Fruit fly (Drosophila melanogaster) whole organism, embryonic: Measurements from ENCODE around the gene Ltn1.
A peak's percentile ranks its signal among the peaks of the same experiment; 100 is the strongest.

Experiments used
- B-H1 ChIP-seq: fragments of 200-800 bp; sonication (Bioruptor generic); IDR thresholded peaks from 3 replicates; pipeline ENCODE4 v1.3.6; 2022; ENCODE audit warnings: missing biosample characterization, missing genetic modification characterization
- Bteb2 ChIP-seq: fragments of 200-800 bp; sonication (Bioruptor generic); optimal IDR thresholded peaks from 2 replicates; lab custom pipeline; 2016; ENCODE audit warnings: missing biosample characterization, missing genetic modification characterization
- C15 ChIP-seq: fragments of 200-800 bp; sonication (Bioruptor generic); IDR thresholded peaks from 3 replicates; pipeline ENCODE4 v1.3.6; 2022; ENCODE audit warnings: missing biosample characterization, missing genetic modification characterization
- CG11247 ChIP-seq: fragments of 200-800 bp; sonication (Bioruptor generic); IDR thresholded peaks from 2 replicates; pipeline ENCODE4 v1.3.6; 2022; ENCODE audit warnings: missing biosample characterization, missing genetic modification characterization
- CG12104 ChIP-seq: fragments of 200-800 bp; sonication (Bioruptor generic); optimal IDR thresholded peaks from 3 replicates; lab custom pipeline; 2016; ENCODE audit warnings: missing biosample characterization, missing genetic modification characterization
- CG13775 ChIP-seq: fragments of 200-800 bp; sonication (Bioruptor generic); optimal IDR thresholded peaks from 3 replicates; lab custom pipeline; 2017; ENCODE audit warnings: missing biosample characterization, mild to moderate bottlenecking, missing genetic modification characterization
- CG1603 ChIP-seq: fragments of 200-800 bp; sonication (Bioruptor generic); optimal IDR thresholded peaks from 2 replicates; lab custom pipeline; 2019; ENCODE audit warnings: missing biosample characterization, mild to moderate bottlenecking, missing genetic modification characterization, moderate library complexity
- CG1647 ChIP-seq: fragments of 200-800 bp; sonication (Bioruptor generic); optimal IDR thresholded peaks from 3 replicates; lab custom pipeline; 2016; ENCODE audit warnings: missing biosample characterization, missing genetic modification characterization
- CG17186 ChIP-seq: fragments of 200-800 bp; sonication (Bioruptor generic); optimal IDR thresholded peaks from 3 replicates; lab custom pipeline; 2017; ENCODE audit warnings: missing biosample characterization, missing genetic modification reagents, missing genetic modification characterization
- CG2129 ChIP-seq: fragments of 200-800 bp; sonication (Bioruptor generic); IDR thresholded peaks from 2 replicates; pipeline ENCODE4 v1.3.6; 2022; ENCODE audit warnings: missing biosample characterization, missing genetic modification characterization; ENCODE audit not compliant: partially characterized antibody
- CG33557 ChIP-seq: fragments of 200-800 bp; sonication (Bioruptor generic); optimal IDR thresholded peaks from 2 replicates; lab custom pipeline; 2019; ENCODE audit warnings: missing biosample characterization, mild to moderate bottlenecking, missing genetic modification characterization, moderate library complexity
- CG3726 ChIP-seq: fragments of 200-800 bp; sonication (Bioruptor generic); IDR thresholded peaks from 3 replicates; pipeline ENCODE4, ENCODE4 v1.3.6; 2022; ENCODE audit warnings: missing biosample characterization, missing genetic modification characterization
- CG3847 ChIP-seq: fragments of 200-800 bp; sonication (Bioruptor generic); IDR thresholded peaks from 2 replicates; pipeline ENCODE4 v1.3.6; 2022; ENCODE audit warnings: missing biosample characterization, missing genetic modification characterization
- CG4424 ChIP-seq: fragments of 200-800 bp; sonication (Bioruptor generic); optimal IDR thresholded peaks from 3 replicates; lab custom pipeline; 2016; ENCODE audit warnings: missing biosample characterization, missing genetic modification characterization
- CG4707 ChIP-seq: fragments of 200-800 bp; sonication (Bioruptor generic); optimal IDR thresholded peaks from 2 replicates; lab custom pipeline; 2018; ENCODE audit warnings: missing biosample characterization, mild to moderate bottlenecking, missing genetic modification characterization, moderate library complexity
- CG6175 ChIP-seq: fragments of 200-800 bp; sonication (Bioruptor generic); IDR thresholded peaks from 3 replicates; pipeline ENCODE4 v1.3.6; 2022; ENCODE audit warnings: missing biosample characterization, missing genetic modification characterization
- CG6654 ChIP-seq: fragments of 200-800 bp; sonication (Bioruptor generic); optimal IDR thresholded peaks from 2 replicates; lab custom pipeline; 2017; ENCODE audit warnings: missing biosample characterization, mild to moderate bottlenecking, missing genetic modification characterization
- CG9437 ChIP-seq: fragments of 200-800 bp; sonication (Bioruptor generic); optimal IDR thresholded peaks from 2 replicates; lab custom pipeline; 2018; ENCODE audit warnings: missing biosample characterization, mild to moderate bottlenecking, missing genetic modification characterization
- Camta ChIP-seq: fragments of 200-800 bp; sonication (Bioruptor generic); optimal IDR thresholded peaks from 2 replicates; lab custom pipeline; 2016; ENCODE audit warnings: missing biosample characterization, missing genetic modification characterization
- Chrac-16 ChIP-seq: fragments of 200-800 bp; sonication (Bioruptor generic); optimal IDR thresholded peaks from 3 replicates; lab custom pipeline; 2016; ENCODE audit warnings: missing biosample characterization, missing genetic modification characterization
- Deaf1 ChIP-seq: fragments of 200-800 bp; optimal IDR thresholded peaks from 3 replicates; lab custom pipeline; 2019; ENCODE audit warnings: missing biosample characterization, mild to moderate bottlenecking, missing genetic modification characterization, moderate library complexity
- Dp ChIP-seq: fragments of 200-800 bp; sonication (Bioruptor generic); optimal IDR thresholded peaks from 2 replicates; lab custom pipeline; 2018; ENCODE audit warnings: missing biosample characterization, mild to moderate bottlenecking, missing genetic modification characterization, moderate library complexity
- E2f1 ChIP-seq: fragments of 200-800 bp; sonication (Bioruptor generic); IDR thresholded peaks from 2 replicates; pipeline ENCODE4 v1.3.6; 2022; ENCODE audit warnings: missing biosample characterization, missing genetic modification characterization
- Elba2 ChIP-seq: fragments of 200-800 bp; sonication (Bioruptor generic); optimal IDR thresholded peaks from 3 replicates; lab custom pipeline; 2016; ENCODE audit warnings: missing biosample characterization, missing genetic modification characterization
- Fer1 ChIP-seq: fragments of 200-800 bp; sonication (Bioruptor generic); optimal IDR thresholded peaks from 2 replicates; lab custom pipeline; 2017; ENCODE audit warnings: missing biosample characterization, mild to moderate bottlenecking, missing genetic modification characterization
- H15 ChIP-seq: fragments of 200-800 bp; sonication (Bioruptor generic); IDR thresholded peaks from 3 replicates; pipeline ENCODE4 v1.3.6; 2022; ENCODE audit warnings: missing biosample characterization, missing genetic modification characterization
- Hmx ChIP-seq: fragments of 200-800 bp; sonication (Bioruptor generic); optimal IDR thresholded peaks from 2 replicates; lab custom pipeline; 2016; ENCODE audit warnings: missing biosample characterization, missing genetic modification characterization
- Meics ChIP-seq: fragments of 200-800 bp; sonication (Bioruptor generic); optimal IDR thresholded peaks from 2 replicates; lab custom pipeline; 2017; ENCODE audit warnings: missing biosample characterization, mild to moderate bottlenecking, missing genetic modification characterization
- Oaz ChIP-seq: fragments of 200-800 bp; sonication (Bioruptor generic); IDR thresholded peaks from 2 replicates; pipeline ENCODE4 v1.3.6; 2022; ENCODE audit warnings: missing biosample characterization, missing genetic modification characterization
- Oli ChIP-seq: fragments of 200-800 bp; sonication (Bioruptor generic); optimal IDR thresholded peaks from 2 replicates; lab custom pipeline; 2018; ENCODE audit warnings: missing biosample characterization, mild to moderate bottlenecking, missing genetic modification characterization, moderate library complexity
- Rx ChIP-seq: fragments of 200-800 bp; sonication (Bioruptor generic); IDR thresholded peaks from 2 replicates; pipeline ENCODE4 v1.3.6; 2022; ENCODE audit warnings: missing biosample characterization, missing genetic modification characterization
- Ssrp ChIP-seq: fragments of 200-800 bp; sonication (Bioruptor generic); optimal IDR thresholded peaks from 2 replicates; lab custom pipeline; 2018; ENCODE audit warnings: missing biosample characterization, mild to moderate bottlenecking, missing genetic modification characterization, moderate library complexity
- Trl ChIP-seq, 3 experiments: fragments of >200 bp in 2 of 3; fragments of 200-800 bp in 1 of 3; sonication (Bioruptor generic) in 1 of 3; optimal IDR thresholded peaks; 2 replicates in 1 of 3; 3 replicates in 2 of 3; lab custom pipeline; 2016 to 2017; ENCODE audit warnings: missing biosample characterization in 1 of 3, missing genetic modification characterization in 1 of 3
- ac ChIP-seq: fragments of 200-800 bp; sonication (Bioruptor generic); optimal IDR thresholded peaks from 3 replicates; lab custom pipeline; 2017; ENCODE audit warnings: missing biosample characterization, mild to moderate bottlenecking, missing genetic modification characterization
- amos ChIP-seq: fragments of 200-800 bp; sonication (Bioruptor generic); IDR thresholded peaks from 2 replicates; pipeline ENCODE4 v1.3.6; 2022; ENCODE audit warnings: missing biosample characterization, missing genetic modification characterization; ENCODE audit not compliant: partially characterized antibody
- cad ChIP-seq: fragments of >200 bp; optimal IDR thresholded peaks from 2 replicates; lab custom pipeline; 2017; ENCODE audit warnings: missing biosample characterization, missing genetic modification characterization
- dati ChIP-seq: fragments of 200-800 bp; sonication (Bioruptor generic); IDR thresholded peaks from 2 replicates; pipeline ENCODE4 v1.3.6; 2022; ENCODE audit warnings: missing biosample characterization, missing genetic modification characterization
- fd102C ChIP-seq: fragments of 200-800 bp; sonication (Bioruptor generic); optimal IDR thresholded peaks from 2 replicates; lab custom pipeline; 2018; ENCODE audit warnings: missing biosample characterization, mild to moderate bottlenecking, missing genetic modification characterization, moderate library complexity
- ftz-f1 ChIP-seq: fragments of 200-800 bp; sonication (Bioruptor generic); optimal IDR thresholded peaks from 2 replicates; lab custom pipeline; 2016; ENCODE audit warnings: missing biosample characterization, missing genetic modification characterization
- gem ChIP-seq: fragments of 200-800 bp; sonication (Bioruptor generic); optimal IDR thresholded peaks from 2 replicates; lab custom pipeline; 2019; ENCODE audit warnings: missing biosample characterization, mild to moderate bottlenecking, missing genetic modification characterization, moderate library complexity
- nerfin-1 ChIP-seq: fragments of 200-800 bp; sonication (Bioruptor generic); optimal IDR thresholded peaks from 3 replicates; lab custom pipeline; 2019; ENCODE audit warnings: missing biosample characterization, mild to moderate bottlenecking, missing genetic modification characterization, moderate library complexity
- nom ChIP-seq: fragments of 200-800 bp; sonication (Bioruptor generic); optimal IDR thresholded peaks from 2 replicates; lab custom pipeline; 2017; ENCODE audit warnings: missing biosample characterization, missing genetic modification characterization, mild to moderate bottlenecking, moderate library complexity, missing genetic modification reagents
- pros ChIP-seq: fragments of 200-800 bp; sonication (Bioruptor generic); optimal IDR thresholded peaks from 3 replicates; lab custom pipeline; 2019; ENCODE audit warnings: missing biosample characterization, mild to moderate bottlenecking, missing genetic modification characterization, moderate library complexity
- pzg ChIP-seq: fragments of 200-800 bp; sonication (Bioruptor generic); optimal IDR thresholded peaks from 3 replicates; lab custom pipeline; 2018; ENCODE audit warnings: missing biosample characterization, mild to moderate bottlenecking, missing genetic modification characterization, moderate library complexity
- sens ChIP-seq: fragments of 200-800 bp; sonication (Bioruptor generic); peaks from one replicate; lab custom pipeline; 2016; ENCODE audit warnings: missing biosample characterization, missing genetic modification characterization
- sima ChIP-seq: fragments of 200-800 bp; sonication (Bioruptor generic); optimal IDR thresholded peaks from 2 replicates; lab custom pipeline; 2016; ENCODE audit warnings: missing biosample characterization, missing genetic modification characterization
- sna ChIP-seq: fragments of 200-800 bp; sonication (Bioruptor generic); IDR thresholded peaks from 2 replicates; pipeline ENCODE4 v1.3.6; 2022; ENCODE audit warnings: missing biosample characterization, missing genetic modification characterization; ENCODE audit not compliant: partially characterized antibody
- ssp ChIP-seq: fragments of 200-800 bp; sonication (Bioruptor generic); IDR thresholded peaks from 2 replicates; pipeline ENCODE4 v1.3.6; 2022; ENCODE audit warnings: missing biosample characterization, missing genetic modification characterization
- sug ChIP-seq: fragments of 200-800 bp; optimal IDR thresholded peaks from 2 replicates; lab custom pipeline; 2019; ENCODE audit warnings: missing biosample characterization, mild to moderate bottlenecking, missing genetic modification characterization, moderate library complexity
- wdn ChIP-seq: fragments of 200-800 bp; sonication (Bioruptor generic); IDR thresholded peaks from 2 replicates; pipeline ENCODE4 v1.3.6; 2022; ENCODE audit warnings: missing biosample characterization, missing genetic modification characterization
- zf30C ChIP-seq: fragments of 200-800 bp; sonication (Bioruptor generic); optimal IDR thresholded peaks from 3 replicates; lab custom pipeline; 2018; ENCODE audit warnings: missing biosample characterization, mild to moderate bottlenecking, missing genetic modification characterization

Gene Ltn1

dm6 chr3L:19557996-19558375 lies 5.9 kb upstream of the Ltn1 start (continued):
- no peak for TF ChIP-seq Hmx (GFP tag; lab: Kevin White, UChicago)
- TF ChIP-seq Chrac-16 (GFP tag; lab: Kevin White, UChicago), result no peak
- TF ChIP-seq CG13775 (GFP tag; lab: Kevin White, UChicago), result no peak
- no peak for TF ChIP-seq Dp (GFP tag; lab: Kevin White, UChicago)
- TF ChIP-seq gem (tag; lab: Kevin White, UChicago), result no peak
- no peak for TF ChIP-seq Elba2
- no peak for TF ChIP-seq CG4707 (GFP tag; lab: Kevin White, UChicago)
- TF ChIP-seq ac (GFP tag; lab: Kevin White, UChicago), result no peak
- no peak for TF ChIP-seq CG12104 (GFP tag; lab: Kevin White, UChicago)
- no peak for TF ChIP-seq CG6175 (GFP tag; lab: Robert Waterston, UW)
- no peak for TF ChIP-seq zf30C
- no peak for TF ChIP-seq CG1603 (tag; lab: Kevin White, UChicago)
- no peak for TF ChIP-seq CG17186 (GFP tag; lab: Kevin White, UChicago)
- no peak for TF ChIP-seq Camta (GFP tag; lab: Kevin White, UChicago)
- peak; percentile 68 for TF ChIP-seq pros (GFP tag; lab: Kevin White, UChicago)
- TF ChIP-seq dati (GFP tag; lab: Robert Waterston, UW), result no peak
- no peak for TF ChIP-seq amos (GFP tag; lab: Robert Waterston, UW)
- no peak for TF ChIP-seq CG4424
- TF ChIP-seq Fer1 (GFP tag; lab: Kevin White, UChicago), result no peak
- peak; percentile 64 for TF ChIP-seq Deaf1 (tag; lab: Kevin White, UChicago)
- TF ChIP-seq Meics (GFP tag; lab: Kevin White, UChicago), result no peak
- TF ChIP-seq CG1647 (GFP tag; lab: Kevin White, UChicago), result no peak
- no peak for TF ChIP-seq E2f1 (GFP tag; lab: Robert Waterston, UW)
- peak; percentile 5; the same call in 1 of the 2 replicates for TF ChIP-seq wdn (GFP tag; lab: Robert Waterston, UW)
- TF ChIP-seq C15, result no peak
- TF ChIP-seq pzg (GFP tag; lab: Kevin White, UChicago), result no peak
- TF ChIP-seq Trl (optimal IDR thresholded peaks at IDR 0.05; lab: Kevin White, UChicago), result no peak
- no peak for TF ChIP-seq Trl (GFP tag; optimal IDR thresholded peaks at IDR 0.05; lab: Kevin White, UChicago)
- TF ChIP-seq sens (GFP tag; lab: Kevin White, UChicago), result peak; percentile 69
- TF ChIP-seq ssp, result no peak
- no peak for TF ChIP-seq CG2129 (GFP tag; lab: Robert Waterston, UW)
- no peak for TF ChIP-seq CG6654 (GFP tag; lab: Kevin White, UChicago)
- no peak for TF ChIP-seq nerfin-1 (tag; lab: Kevin White, UChicago)
- no peak for TF ChIP-seq sna
- TF ChIP-seq Bteb2 (GFP tag; lab: Kevin White, UChicago), result no peak
- no peak for TF ChIP-seq CG9437 (GFP tag; lab: Kevin White, UChicago)
- no peak for TF ChIP-seq CG3726 (GFP tag; lab: Robert Waterston, UW)
- TF ChIP-seq ftz-f1 (GFP tag; lab: Kevin White, UChicago), result no peak

dm6 chr3L:19557197-19557995 lies 5.3 kb upstream of the Ltn1 start:
- TF ChIP-seq Ssrp (tag; lab: Kevin White, UChicago) (peak; percentile 37), sima (no peak), sug (no peak), CG3847 (GFP tag; lab: Robert Waterston, UW) (no peak), CG13775 (GFP tag; lab: Kevin White, UChicago) (peak; percentile 33), Oli (tag; lab: Kevin White, UChicago) (peak; percentile 16), B-H1 (no peak), CG33557 (GFP tag; lab: Kevin White, UChicago) (peak; percentile 81), CG11247 (GFP tag; lab: Robert Waterston, UW) (no peak), nom (GFP tag; lab: Kevin White, UChicago) (peak; percentile 71), Oaz (GFP tag; lab: Robert Waterston, UW) (no peak), Rx (GFP tag; lab: Robert Waterston, UW) (no peak), fd102C (GFP tag; lab: Kevin White, UChicago) (no peak), cad (GFP tag; lab: Kevin White, UChicago) (no peak), H15 (GFP tag; lab: Robert Waterston, UW) (no peak)
